Worm (Caenorhabditis elegans) whole organism, young adult: Measurements from ENCODE around the gene twk-44.

Experiments
- B0261.1 ChIP-seq: sonication (generic microtip); optimal IDR thresholded peaks from 2 replicates; lab custom pipeline; 2016; ENCODE audit warnings: mild to moderate bottlenecking, missing genetic modification characterization, moderate library complexity, missing compliant biosample characterization
- F23B12.7 ChIP-seq: sonication (generic microtip); optimal IDR thresholded peaks from 2 replicates; lab custom pipeline; 2017; ENCODE audit warnings: missing genetic modification characterization, mild to moderate bottlenecking, missing compliant biosample characterization, antibody characterized with exemption, moderate library complexity; ENCODE audit not compliant: insufficient read depth
- K11D2.4 ChIP-seq: fragments of 200-800 bp; sonication (Bioruptor generic); IDR thresholded peaks from 2 replicates; pipeline ENCODE4 v1.3.6; 2022; ENCODE audit warnings: missing genetic modification reagents, missing genetic modification characterization, missing compliant biosample characterization
- T26A5.8 ChIP-seq: sonication (generic microtip); optimal IDR thresholded peaks from 2 replicates; lab custom pipeline; 2016; ENCODE audit warnings: missing genetic modification characterization, missing compliant biosample characterization
- Y53G8AR.9 ChIP-seq: fragments of 200-800 bp; sonication (Bioruptor generic); conservative IDR thresholded peaks from 2 replicates; pipeline ENCODE4 v1.3.6; 2022; ENCODE audit warnings: missing genetic modification reagents, missing genetic modification characterization, missing compliant biosample characterization
- ZK185.1 ChIP-seq: sonication (generic microtip); optimal IDR thresholded peaks from 2 replicates; lab custom pipeline; 2016; ENCODE audit warnings: mild to moderate bottlenecking, missing genetic modification characterization, missing compliant biosample characterization; ENCODE audit not compliant: poor library complexity, severe bottlenecking
- aptf-2 ChIP-seq: fragments of 200-800 bp; sonication (Bioruptor generic); conservative IDR thresholded peaks from 2 replicates; pipeline ENCODE4 v1.3.6; 2022; ENCODE audit warnings: missing genetic modification reagents, missing genetic modification characterization, missing compliant biosample characterization
- athp-1 ChIP-seq: sonication (generic microtip); optimal IDR thresholded peaks from 2 replicates; lab custom pipeline; 2017; ENCODE audit warnings: mild to moderate bottlenecking, missing genetic modification characterization, missing compliant biosample characterization
- attf-3 ChIP-seq: fragments of 200-800 bp; sonication (Bioruptor generic); conservative IDR thresholded peaks from 2 replicates; pipeline ENCODE4 v1.3.6; 2022; ENCODE audit warnings: missing genetic modification reagents, missing genetic modification characterization, missing compliant biosample characterization
- attf-6 ChIP-seq: fragments of 200-800 bp; sonication (Bioruptor generic); IDR thresholded peaks from 2 replicates; pipeline ENCODE4 v1.3.6; 2022; ENCODE audit warnings: missing genetic modification reagents, missing genetic modification characterization, missing compliant biosample characterization
- bed-1 ChIP-seq: fragments of 200-800 bp; sonication (Bioruptor generic); IDR thresholded peaks from 2 replicates; pipeline ENCODE4 v1.3.6; 2022; ENCODE audit warnings: missing genetic modification reagents, missing genetic modification characterization, missing compliant biosample characterization
- ceh-100 ChIP-seq: fragments of 200-800 bp; sonication (Bioruptor generic); IDR thresholded peaks from 2 replicates; pipeline ENCODE4 v1.3.6; 2022; ENCODE audit warnings: missing genetic modification reagents, missing genetic modification characterization, missing compliant biosample characterization
- ceh-27 ChIP-seq: fragments of 200-800 bp; sonication (Bioruptor generic); optimal IDR thresholded peaks from 2 replicates; lab custom pipeline; 2018; ENCODE audit warnings: mild to moderate bottlenecking, missing genetic modification characterization, moderate library complexity, missing compliant biosample characterization
- ceh-40 ChIP-seq: fragments of 200-800 bp; sonication (Bioruptor generic); IDR thresholded peaks from 2 replicates; pipeline ENCODE4 v1.3.6; 2022; ENCODE audit warnings: missing genetic modification characterization, missing compliant biosample characterization
- ceh-91 ChIP-seq: fragments of 200-800 bp; sonication (Bioruptor generic); IDR thresholded peaks from 2 replicates; pipeline ENCODE4 v1.3.6; 2022; ENCODE audit warnings: missing genetic modification reagents, missing genetic modification characterization, missing compliant biosample characterization
- die-1 ChIP-seq: sonication (generic microtip); optimal IDR thresholded peaks from 2 replicates; lab custom pipeline; 2016; ENCODE audit warnings: missing genotype, mild to moderate bottlenecking, missing genetic modification characterization, missing compliant biosample characterization
- dox-1 ChIP-seq: fragments of 200-800 bp; sonication (Bioruptor generic); IDR thresholded peaks from 2 replicates; pipeline ENCODE4 v1.3.6; 2022; ENCODE audit warnings: missing genetic modification reagents, missing genetic modification characterization, missing compliant biosample characterization
- efl-1 ChIP-seq: fragments of 150-350 bp; optimal IDR thresholded peaks from 2 replicates; lab custom pipeline; 2014; ENCODE audit warnings: missing biosample characterization, missing genetic modification reagents, missing genetic modification characterization
- egl-18 ChIP-seq: fragments of 200-800 bp; sonication (Bioruptor generic); IDR thresholded peaks from 2 replicates; pipeline ENCODE4 v1.3.6; 2022; ENCODE audit warnings: missing genetic modification reagents, missing genetic modification characterization, missing compliant biosample characterization
- hlh-26 ChIP-seq: fragments of 200-800 bp; sonication (Bioruptor generic); conservative IDR thresholded peaks from 2 replicates; pipeline ENCODE4 v1.3.6; 2022; ENCODE audit warnings: missing genetic modification reagents, missing genetic modification characterization, missing compliant biosample characterization
- hmg-1.2 ChIP-seq: fragments of 200-800 bp; sonication (Bioruptor generic); IDR thresholded peaks from 2 replicates; pipeline ENCODE4 v1.3.6; 2022; ENCODE audit warnings: missing genetic modification reagents, missing genetic modification characterization, missing compliant biosample characterization
- lag-1 ChIP-seq: fragments of 200-800 bp; sonication (Bioruptor generic); IDR thresholded peaks from 2 replicates; pipeline ENCODE4 v1.3.6; 2022; ENCODE audit warnings: missing genetic modification reagents, missing genetic modification characterization, missing compliant biosample characterization
- lin-40 ChIP-seq: sonication (generic microtip); optimal IDR thresholded peaks from 2 replicates; lab custom pipeline; 2016; ENCODE audit warnings: missing genetic modification characterization, mild to moderate bottlenecking, missing compliant biosample characterization, missing genotype, missing genetic modification reagents
- lin-54 ChIP-seq: fragments of 200-800 bp; sonication (Bioruptor generic); optimal IDR thresholded peaks from 2 replicates; lab custom pipeline; 2018; ENCODE audit warnings: mild to moderate bottlenecking, missing genetic modification characterization, missing compliant biosample characterization
- madf-6 ChIP-seq: fragments of 200-800 bp; sonication (Bioruptor generic); IDR thresholded peaks from 2 replicates; pipeline ENCODE4 v1.3.6; 2022; ENCODE audit warnings: missing genetic modification reagents, missing genetic modification characterization, missing compliant biosample characterization
- mel-28 ChIP-seq: sonication (generic microtip); optimal IDR thresholded peaks from 2 replicates; lab custom pipeline; 2016; ENCODE audit warnings: borderline replicate concordance, mild to moderate bottlenecking, missing genetic modification characterization, missing compliant biosample characterization
- mes-4 ChIP-seq: sonication (generic microtip); optimal IDR thresholded peaks from 2 replicates; lab custom pipeline; 2016; ENCODE audit warnings: missing genotype, missing genetic modification characterization, missing compliant biosample characterization
- nfya-1 ChIP-seq: sonication (generic microtip); optimal IDR thresholded peaks from 2 replicates; lab custom pipeline; 2017; ENCODE audit warnings: antibody characterized with exemption, missing compliant biosample characterization, missing genetic modification characterization, borderline replicate concordance; ENCODE audit not compliant: insufficient read depth
- nfya-2 ChIP-seq: fragments of 200-800 bp; sonication (Bioruptor generic); IDR thresholded peaks from 2 replicates; pipeline ENCODE4 v1.3.6; 2022; ENCODE audit warnings: missing genetic modification reagents, missing genetic modification characterization, missing compliant biosample characterization
- nhr-120 ChIP-seq: fragments of 200-800 bp; sonication (Bioruptor generic); IDR thresholded peaks from 2 replicates; pipeline ENCODE4 v1.3.6; 2022; ENCODE audit warnings: missing genetic modification characterization, missing compliant biosample characterization
- nhr-27 ChIP-seq: fragments of 200-800 bp; sonication (Bioruptor generic); optimal IDR thresholded peaks from 2 replicates; lab custom pipeline; 2018; ENCODE audit warnings: mild to moderate bottlenecking, missing genetic modification characterization, moderate library complexity, missing compliant biosample characterization
- pbrm-1 ChIP-seq: fragments of 200-800 bp; sonication (Bioruptor generic); IDR thresholded peaks from 2 replicates; pipeline ENCODE4 v1.3.6; 2022; ENCODE audit warnings: missing genetic modification reagents, missing genetic modification characterization, missing compliant biosample characterization
- rcor-1 ChIP-seq: fragments of 200-800 bp; sonication (Bioruptor generic); IDR thresholded peaks from 2 replicates; pipeline ENCODE4 v1.3.6; 2022; ENCODE audit warnings: missing genetic modification reagents, missing genetic modification characterization, missing compliant biosample characterization
- repo-1 ChIP-seq: sonication (generic microtip); optimal IDR thresholded peaks from 2 replicates; lab custom pipeline; 2017; ENCODE audit warnings: mild to moderate bottlenecking, missing genetic modification characterization, missing compliant biosample characterization
- tbp1 ChIP-seq: fragments of 200-800 bp; sonication (Bioruptor generic); optimal IDR thresholded peaks from 2 replicates; lab custom pipeline; 2018; ENCODE audit warnings: mild to moderate bottlenecking, missing genetic modification characterization, missing compliant biosample characterization
- tbx-9 ChIP-seq: sonication (generic microtip); optimal IDR thresholded peaks from 2 replicates; lab custom pipeline; 2016; ENCODE audit warnings: borderline replicate concordance, missing genetic modification characterization, inconsistent platforms, missing compliant biosample characterization
- unc-62 ChIP-seq: fragments of 150-350 bp; optimal IDR thresholded peaks from 2 replicates; lab custom pipeline; 2014; ENCODE audit warnings: missing biosample characterization, missing genetic modification reagents, missing genetic modification characterization
- zfh-2 ChIP-seq: fragments of 200-800 bp; sonication (Bioruptor generic); conservative IDR thresholded peaks from 2 replicates; pipeline ENCODE4 v1.3.6; 2022; ENCODE audit warnings: missing genetic modification reagents, missing genetic modification characterization, missing compliant biosample characterization
- ztf-18 ChIP-seq: sonication (generic microtip); optimal IDR thresholded peaks from 2 replicates; lab custom pipeline; 2016; ENCODE audit warnings: missing genotype, mild to moderate bottlenecking, missing genetic modification characterization, missing compliant biosample characterization
- ztf-22 ChIP-seq: fragments of 200-800 bp; sonication (Bioruptor generic); optimal IDR thresholded peaks from 2 replicates; lab custom pipeline; 2018; ENCODE audit warnings: mild to moderate bottlenecking, missing genetic modification characterization, moderate library complexity, missing compliant biosample characterization
- ztf-25 ChIP-seq: fragments of 200-800 bp; sonication (Bioruptor generic); IDR thresholded peaks from 2 replicates; pipeline ENCODE4 v1.3.6; 2022; ENCODE audit warnings: missing genetic modification reagents, missing genetic modification characterization, missing compliant biosample characterization
- ztf-26 ChIP-seq: sonication (generic microtip); optimal IDR thresholded peaks from 2 replicates; lab custom pipeline; 2017; ENCODE audit warnings: missing genetic modification characterization, missing compliant biosample characterization
- ztf-28 ChIP-seq: fragments of 200-800 bp; sonication (Bioruptor generic); IDR thresholded peaks from 2 replicates; pipeline ENCODE4 v1.3.6; 2022; ENCODE audit warnings: missing genetic modification reagents, missing genetic modification characterization, missing compliant biosample characterization
- ztf-6 ChIP-seq: fragments of 200-800 bp; sonication (Bioruptor generic); IDR thresholded peaks from 2 replicates; pipeline ENCODE4 v1.3.6; 2022; ENCODE audit warnings: missing genetic modification reagents, missing genetic modification characterization, missing compliant biosample characterization

Gene twk-44

DNA sequence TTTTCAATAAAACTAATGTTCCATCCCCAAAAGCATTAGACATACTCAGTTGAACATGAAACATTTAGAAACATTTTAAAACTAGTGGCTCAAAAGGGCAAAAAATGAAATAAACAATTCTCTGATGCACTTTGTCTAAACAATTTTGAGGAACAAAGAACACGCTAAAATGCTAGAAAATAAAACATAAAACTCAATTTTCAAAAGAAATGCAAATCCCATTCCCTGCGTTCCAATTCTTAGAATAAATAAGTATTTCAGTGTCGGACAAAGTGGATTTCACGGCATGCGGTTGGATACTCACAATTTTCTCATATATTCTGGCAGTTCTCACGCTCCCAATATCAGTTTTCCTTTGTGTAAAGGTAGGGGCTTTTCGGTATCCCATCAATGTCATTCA is 6.4 kb upstream of the twk-44 start:
- no peak for TF ChIP-seq aptf-2
- TF ChIP-seq ztf-6 (GFP tag; lab: Robert Waterston, UW): no peak
- TF ChIP-seq mel-28 (tag; lab: Kevin White, UChicago): no peak
- TF ChIP-seq die-1 (tag; lab: Kevin White, UChicago): no peak
- no peak for TF ChIP-seq dox-1 (GFP tag; lab: Robert Waterston, UW)
- TF ChIP-seq ceh-40 (GFP tag; lab: Robert Waterston, UW): no peak
- no peak for TF ChIP-seq athp-1 (tag; lab: Kevin White, UChicago)
- TF ChIP-seq hmg-1.2 (GFP tag; lab: Robert Waterston, UW): no peak
- no peak for TF ChIP-seq F23B12.7
- TF ChIP-seq nhr-120 (GFP tag; lab: Robert Waterston, UW): no peak
- TF ChIP-seq T26A5.8 (tag; lab: Kevin White, UChicago): no peak
- no peak for TF ChIP-seq rcor-1 (GFP tag; lab: Robert Waterston, UW)
- no peak for TF ChIP-seq nfya-1 (tag; lab: Kevin White, UChicago)
- no peak for TF ChIP-seq ztf-18
- no peak for TF ChIP-seq ztf-28 (GFP tag; lab: Robert Waterston, UW)
- no peak for TF ChIP-seq egl-18 (GFP tag; lab: Robert Waterston, UW)
- TF ChIP-seq tbx-9 (tag; lab: Kevin White, UChicago): no peak
- TF ChIP-seq mes-4 (tag; lab: Kevin White, UChicago): no peak

DNA sequence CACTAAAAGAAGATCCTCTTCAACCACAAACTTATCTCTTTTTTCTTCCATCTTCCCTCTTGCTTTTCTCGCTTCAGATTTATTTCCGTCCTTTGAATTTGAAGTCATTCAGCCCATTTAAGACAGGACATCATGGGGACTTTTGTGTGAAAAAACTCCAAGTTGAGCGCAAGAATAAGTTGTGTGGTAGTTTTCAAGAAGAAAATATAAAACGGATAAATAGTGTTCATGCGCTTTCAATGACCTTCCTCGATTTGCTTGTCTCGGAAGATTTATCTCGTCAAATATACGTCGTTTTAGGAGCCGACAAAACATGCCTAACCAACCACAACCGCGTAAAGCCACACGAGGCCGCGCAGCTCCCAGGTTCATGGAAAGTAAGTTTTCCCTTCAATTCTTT is 5.2 kb upstream of the twk-44 start, which contains the start of gene sto-6:
TSS of gene sto-6 (plus strand) at position 301 of the 400 bp plus-strand sequence.
- TF ChIP-seq zfh-2 (GFP tag; lab: Robert Waterston, UW) (no peak), tbp1 (GFP tag; lab: Kevin White, UChicago) (no peak), ceh-27 (GFP tag; lab: Kevin White, UChicago) (no peak), hlh-26 (no peak), repo-1 (tag; lab: Kevin White, UChicago) (no peak), efl-1 (GFP tag; lab: Kevin White, UChicago) (no peak), lin-40 (tag; lab: Kevin White, UChicago) (no peak), bed-1 (no peak), B0261.1 (no peak), madf-6 (no peak), attf-6 (no peak), ceh-100 (GFP tag; lab: Robert Waterston, UW) (no peak), ztf-22 (GFP tag; lab: Kevin White, UChicago) (no peak), ztf-26 (no peak), tbx-9 (tag; lab: Kevin White, UChicago) (no peak)

DNA sequence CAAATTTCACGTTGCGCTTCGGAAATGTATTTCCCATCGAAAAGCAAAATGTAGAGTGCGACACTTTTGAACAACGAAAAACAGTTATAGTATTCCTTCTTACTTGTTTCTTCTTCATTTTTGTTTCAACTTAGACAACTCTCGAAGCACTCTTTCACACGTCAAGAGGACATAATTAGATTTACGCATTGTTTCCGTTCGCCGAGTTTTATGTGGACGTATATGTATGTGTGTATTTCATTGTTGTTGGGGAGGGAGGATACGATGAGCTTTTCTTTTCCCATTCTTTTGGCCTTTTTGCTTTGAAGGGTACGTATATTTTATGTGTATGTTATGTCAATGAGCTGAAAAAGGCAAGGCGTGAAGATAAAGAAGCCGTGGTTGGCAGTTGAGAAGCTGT is 3.6 kb upstream of the twk-44 start:
- TF ChIP-seq Y53G8AR.9 (GFP tag; lab: Robert Waterston, UW): no peak
- TF ChIP-seq zfh-2 (GFP tag; lab: Robert Waterston, UW): no peak
- TF ChIP-seq attf-3 (GFP tag; lab: Robert Waterston, UW): no peak

DNA sequence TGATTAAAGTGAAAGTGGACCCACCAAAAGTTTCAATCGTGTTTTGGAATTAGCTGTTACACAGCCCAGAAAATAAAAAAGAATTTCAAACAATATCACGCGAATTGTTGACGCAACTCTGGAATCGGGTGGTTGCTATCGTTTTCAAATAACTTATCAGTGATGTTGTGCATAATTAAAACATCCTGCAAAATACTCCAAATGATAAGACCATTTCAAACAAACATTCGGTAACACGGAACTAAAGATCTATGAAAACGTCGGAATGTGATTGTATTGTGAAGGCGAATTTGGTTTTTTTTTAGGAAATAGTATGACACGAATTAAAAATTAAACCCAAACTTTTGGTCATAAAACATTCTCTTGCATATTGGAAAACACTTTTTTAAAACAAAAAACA is 1.7 kb upstream of the twk-44 start, which contains the start of gene spp-30:
TSS of gene spp-30 (minus strand) at position 101 of the 400 bp plus-strand sequence.
- no peak for TF ChIP-seq ceh-91 (GFP tag; lab: Robert Waterston, UW)
- TF ChIP-seq unc-62 (GFP tag; lab: Kevin White, UChicago): no peak
- no peak for TF ChIP-seq ZK185.1 (tag; lab: Kevin White, UChicago)
- TF ChIP-seq pbrm-1 (GFP tag; lab: Robert Waterston, UW): no peak
- TF ChIP-seq lin-54 (GFP tag; lab: Kevin White, UChicago): no peak
- no peak for TF ChIP-seq lag-1 (GFP tag; lab: Robert Waterston, UW)
- no peak for TF ChIP-seq nfya-2
- no peak for TF ChIP-seq B0261.1
- no peak for TF ChIP-seq ztf-25
- TF ChIP-seq K11D2.4 (GFP tag; lab: Robert Waterston, UW): no peak
- no peak for TF ChIP-seq ztf-26
- TF ChIP-seq nhr-27: no peak
